Worm (Caenorhabditis elegans) whole organism, midembryonic: ENCODE data around the gene smvt-1.

Experiments used
- T22C8.4 ChIP-seq: fragments of 200-800 bp; sonication (Bioruptor generic); IDR thresholded peaks from 2 replicates; pipeline ENCODE4 v1.3.6; 2022; ENCODE audit warnings: missing genetic modification characterization, missing compliant biosample characterization
- cog-1 ChIP-seq: sonication (generic microtip); optimal IDR thresholded peaks from 2 replicates; lab custom pipeline; 2016; ENCODE audit warnings: missing genetic modification characterization, missing compliant biosample characterization
- flt-1 ChIP-seq: fragments of 200-800 bp; sonication (Bioruptor generic); IDR thresholded peaks from 2 replicates; pipeline ENCODE4 v1.3.6; 2022; ENCODE audit warnings: missing genetic modification characterization, missing compliant biosample characterization
- klf-2 ChIP-seq: fragments of 200-800 bp; sonication (Bioruptor generic); conservative IDR thresholded peaks from 2 replicates; pipeline ENCODE4 v1.3.6; 2022; ENCODE audit warnings: missing genetic modification reagents, missing genetic modification characterization, missing compliant biosample characterization
- med-1 ChIP-seq: sonication (generic microtip); optimal IDR thresholded peaks from 2 replicates; lab custom pipeline; 2017; ENCODE audit warnings: missing genetic modification characterization, mild to moderate bottlenecking, missing compliant biosample characterization, antibody characterized with exemption, missing genetic modification reagents; ENCODE audit not compliant: insufficient read depth
- ref-1 ChIP-seq: fragments of 200-800 bp; sonication (Bioruptor generic); conservative IDR thresholded peaks from 2 replicates; pipeline ENCODE4 v1.3.6; 2022; ENCODE audit warnings: missing genetic modification reagents, missing genetic modification characterization, missing compliant biosample characterization
- tab-1 ChIP-seq: fragments of 200-800 bp; sonication (Bioruptor generic); IDR thresholded peaks from 2 replicates; pipeline ENCODE4 v1.3.6; 2022; ENCODE audit warnings: missing genetic modification characterization, missing compliant biosample characterization
- ztf-23 ChIP-seq: fragments of 200-800 bp; sonication (Bioruptor generic); IDR thresholded peaks from 2 replicates; pipeline ENCODE4 v1.3.6; 2022; ENCODE audit warnings: missing genetic modification reagents, missing genetic modification characterization, missing compliant biosample characterization
- ztf-29 ChIP-seq: fragments of 200-800 bp; sonication (Bioruptor generic); IDR thresholded peaks from 2 replicates; pipeline ENCODE4 v1.3.6; 2022; ENCODE audit warnings: missing genetic modification reagents, missing genetic modification characterization, missing compliant biosample characterization

Gene smvt-1

ce11 chrX:2544645-2545044 lies 4.1 kb downstream of the smvt-1 start:
- TF ChIP-seq tab-1 (GFP tag; lab: Robert Waterston, UW) (no peak), klf-2 (GFP tag; lab: Robert Waterston, UW) (no peak), flt-1 (GFP tag; lab: Robert Waterston, UW) (no peak), ztf-23 (GFP tag; lab: Robert Waterston, UW) (no peak), T22C8.4 (GFP tag; lab: Robert Waterston, UW) (no peak), med-1 (GFP tag; lab: Kevin White, UChicago) (no peak), cog-1 (tag; lab: Kevin White, UChicago) (no peak), ref-1 (GFP tag; lab: Robert Waterston, UW) (no peak), ztf-29 (GFP tag; lab: Robert Waterston, UW) (no peak)

DNA sequence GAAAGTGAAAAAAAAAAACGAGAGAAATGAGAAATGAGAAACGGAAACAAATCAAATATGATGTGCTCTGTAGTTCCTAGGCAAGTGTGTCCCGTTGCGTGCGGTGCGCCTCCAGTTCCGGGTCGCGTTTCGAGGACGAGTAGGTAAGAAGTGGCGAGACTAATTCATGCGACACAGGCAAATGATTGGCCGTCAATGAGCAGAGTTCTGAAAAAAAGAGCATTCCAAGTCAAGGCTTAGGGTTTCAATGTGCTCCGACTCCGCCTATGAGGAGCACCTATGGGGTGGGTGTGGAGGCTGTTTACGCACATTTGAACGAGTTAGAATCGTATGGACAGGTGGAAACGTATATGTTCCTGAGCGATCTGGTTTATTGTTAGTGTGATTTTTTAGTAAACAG lies 5.4 kb downstream of the smvt-1 start:
- no peak for TF ChIP-seq T22C8.4 (GFP tag; lab: Robert Waterston, UW)
- no peak for TF ChIP-seq flt-1 (GFP tag; lab: Robert Waterston, UW)
- TF ChIP-seq cog-1 (tag; lab: Kevin White, UChicago) = no peak
- no peak for TF ChIP-seq ref-1 (GFP tag; lab: Robert Waterston, UW)
- no peak for TF ChIP-seq tab-1 (GFP tag; lab: Robert Waterston, UW)
- TF ChIP-seq ztf-23 (GFP tag; lab: Robert Waterston, UW) = no peak
- no peak for TF ChIP-seq klf-2 (GFP tag; lab: Robert Waterston, UW)
- no peak for TF ChIP-seq ztf-29 (GFP tag; lab: Robert Waterston, UW)
- TF ChIP-seq med-1 (GFP tag; lab: Kevin White, UChicago) = no peak

ce11 chrX:2541003-2541521 lies 7.7 kb downstream of the smvt-1 start, which contains the start of gene F52H2.3:
Gene F52H2.3 (minus strand): TSS chrX:2541053.
- no peak for TF ChIP-seq ztf-23 (GFP tag; lab: Robert Waterston, UW)
- TF ChIP-seq cog-1 (tag; lab: Kevin White, UChicago) = no peak
- no peak for TF ChIP-seq ref-1 (GFP tag; lab: Robert Waterston, UW)
- TF ChIP-seq tab-1 (GFP tag; lab: Robert Waterston, UW) = no peak
- no peak for TF ChIP-seq T22C8.4 (GFP tag; lab: Robert Waterston, UW)
- no peak for TF ChIP-seq med-1 (GFP tag; lab: Kevin White, UChicago)
- TF ChIP-seq flt-1 (GFP tag; lab: Robert Waterston, UW) = no peak
- no peak for TF ChIP-seq ztf-29 (GFP tag; lab: Robert Waterston, UW)

- TF ChIP-seq med-1 (GFP tag; lab: Kevin White, UChicago) = no peak
- no peak for TF ChIP-seq cog-1 (tag; lab: Kevin White, UChicago)
- TF ChIP-seq ref-1 (GFP tag; lab: Robert Waterston, UW) = no peak
- TF ChIP-seq T22C8.4 (GFP tag; lab: Robert Waterston, UW) = no peak
- no peak for TF ChIP-seq klf-2 (GFP tag; lab: Robert Waterston, UW)
- TF ChIP-seq ztf-23 (GFP tag; lab: Robert Waterston, UW) = no peak
- TF ChIP-seq flt-1 (GFP tag; lab: Robert Waterston, UW) = no peak
- no peak for TF ChIP-seq tab-1 (GFP tag; lab: Robert Waterston, UW)
- no peak for TF ChIP-seq ztf-29 (GFP tag; lab: Robert Waterston, UW)
These were observed 10.1 kb downstream of the smvt-1 start for ce11 chrX:2538713-2539112.

- TF ChIP-seq tab-1 (GFP tag; lab: Robert Waterston, UW) = 0 out of 2 replicates have a peak, but pooled peaks have one; percentile 17
- peak; percentile 96 for TF ChIP-seq cog-1 (tag; lab: Kevin White, UChicago)
- TF ChIP-seq flt-1 (GFP tag; lab: Robert Waterston, UW) = peak; percentile 73
- peak; percentile 78 for TF ChIP-seq T22C8.4 (GFP tag; lab: Robert Waterston, UW)
- TF ChIP-seq ztf-29 (GFP tag; lab: Robert Waterston, UW) = peak; percentile 63; the same call in 1 of the 2 replicates
- TF ChIP-seq ztf-23 (GFP tag; lab: Robert Waterston, UW) = no peak
- TF ChIP-seq med-1 (GFP tag; lab: Kevin White, UChicago) = no peak
These were observed 12.5 kb downstream of the smvt-1 start for ce11 chrX:2536246-2536772.

- TF ChIP-seq flt-1 (GFP tag; lab: Robert Waterston, UW) (no peak), ztf-23 (GFP tag; lab: Robert Waterston, UW) (no peak)
These were observed 16.4 kb downstream of the smvt-1 start, which contains the start of gene tbc-12 for ce11 chrX:2532357-2532756. Gene tbc-12 (minus strand): TSS chrX:2532457.

ce11 chrX:2531276-2531675 lies 17.5 kb downstream of the smvt-1 start:
- no peak for TF ChIP-seq med-1 (GFP tag; lab: Kevin White, UChicago)
- TF ChIP-seq cog-1 (tag; lab: Kevin White, UChicago) = no peak
- no peak for TF ChIP-seq T22C8.4 (GFP tag; lab: Robert Waterston, UW)
- no peak for TF ChIP-seq ref-1 (GFP tag; lab: Robert Waterston, UW)
- no peak for TF ChIP-seq ztf-23 (GFP tag; lab: Robert Waterston, UW)

ce11 chrX:2527877-2528276 lies 20.9 kb downstream of the smvt-1 start:
- TF ChIP-seq klf-2 (GFP tag; lab: Robert Waterston, UW) (no peak; the same call in 1 of the 2 replicates), ref-1 (GFP tag; lab: Robert Waterston, UW) (no peak; the same call in 1 of the 2 replicates), ztf-23 (GFP tag; lab: Robert Waterston, UW) (peak; percentile 62; the same call in 1 of the 2 replicates), T22C8.4 (GFP tag; lab: Robert Waterston, UW) (no peak), flt-1 (GFP tag; lab: Robert Waterston, UW) (no peak), med-1 (GFP tag; lab: Kevin White, UChicago) (no peak), cog-1 (tag; lab: Kevin White, UChicago) (no peak), ztf-29 (GFP tag; lab: Robert Waterston, UW) (peak; percentile 37; the same call in 1 of the 2 replicates), tab-1 (GFP tag; lab: Robert Waterston, UW) (0 out of 2 replicates have a peak, but pooled peaks have one; percentile 50)

DNA sequence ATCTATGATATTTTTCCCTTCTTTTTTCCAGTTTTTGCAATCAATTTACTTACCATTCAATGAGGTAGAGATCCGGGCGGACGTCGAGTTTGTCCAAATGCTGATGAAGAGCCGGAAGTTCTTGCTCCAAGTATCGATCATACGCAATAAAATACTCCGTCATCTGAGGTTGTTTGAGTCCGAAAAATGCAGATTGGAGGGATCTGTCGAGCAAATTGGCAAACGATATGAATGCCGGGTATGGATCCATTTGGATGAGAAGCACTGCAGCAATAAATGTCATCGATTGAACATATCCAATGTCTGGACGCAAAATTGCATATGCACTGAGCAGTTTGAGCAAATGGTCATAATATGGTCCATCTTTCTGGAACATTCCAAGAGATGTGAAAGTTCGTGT lies 21.6 kb downstream of the smvt-1 start:
- no peak for TF ChIP-seq ztf-23 (GFP tag; lab: Robert Waterston, UW)
- no peak for TF ChIP-seq med-1 (GFP tag; lab: Kevin White, UChicago)
- no peak for TF ChIP-seq klf-2 (GFP tag; lab: Robert Waterston, UW)
- no peak for TF ChIP-seq ref-1 (GFP tag; lab: Robert Waterston, UW)
- TF ChIP-seq cog-1 (tag; lab: Kevin White, UChicago) = no peak
- no peak for TF ChIP-seq ztf-29 (GFP tag; lab: Robert Waterston, UW)
- TF ChIP-seq flt-1 (GFP tag; lab: Robert Waterston, UW) = no peak
- TF ChIP-seq tab-1 (GFP tag; lab: Robert Waterston, UW) = no peak
- no peak for TF ChIP-seq T22C8.4 (GFP tag; lab: Robert Waterston, UW)
